Fruit fly (Drosophila melanogaster) whole organism, pupa: ENCODE measurements around the gene CG14968.

Experiments
- CG10348 ChIP-seq: fragments of 200-800 bp; sonication (Bioruptor generic); IDR thresholded peaks from 2 replicates; pipeline ENCODE4 v1.3.6; 2022; ENCODE audit warnings: missing biosample characterization, missing genetic modification characterization
- CG12605 ChIP-seq: fragments of 200-800 bp; sonication (Bioruptor generic); IDR thresholded peaks from 2 replicates; pipeline ENCODE4 v1.3.6; 2022; ENCODE audit warnings: missing biosample characterization, missing genetic modification characterization
- CG13204 ChIP-seq: fragments of 200-800 bp; sonication (Bioruptor generic); optimal IDR thresholded peaks from 2 replicates; lab custom pipeline; 2018; ENCODE audit warnings: missing biosample characterization, mild to moderate bottlenecking, missing genetic modification characterization, moderate library complexity
- CG14655 ChIP-seq: fragments of 200-800 bp; sonication (Bioruptor generic); optimal IDR thresholded peaks from 3 replicates; lab custom pipeline; 2017; ENCODE audit warnings: mild to moderate bottlenecking, missing biosample characterization, missing genetic modification reagents, missing genetic modification characterization
- CG15710 ChIP-seq: fragments of 200-800 bp; sonication (Bioruptor generic); optimal IDR thresholded peaks from 2 replicates; lab custom pipeline; 2018; ENCODE audit warnings: missing biosample characterization, mild to moderate bottlenecking, missing genetic modification characterization, moderate library complexity
- CG17806 ChIP-seq: fragments of 200-800 bp; sonication (Bioruptor generic); optimal IDR thresholded peaks from 2 replicates; lab custom pipeline; 2018; ENCODE audit warnings: missing biosample characterization, mild to moderate bottlenecking, missing genetic modification characterization, moderate library complexity
- CG32121 ChIP-seq: fragments of 200-800 bp; sonication (Bioruptor generic); IDR thresholded peaks from 2 replicates; pipeline ENCODE4 v1.3.6; 2022; ENCODE audit warnings: missing biosample characterization, missing genetic modification characterization
- CG34367 ChIP-seq: fragments of 200-800 bp; sonication (Bioruptor generic); optimal IDR thresholded peaks from 2 replicates; lab custom pipeline; 2018; ENCODE audit warnings: missing biosample characterization, mild to moderate bottlenecking, missing genetic modification characterization
- CG4496 ChIP-seq: fragments of 200-800 bp; sonication (Bioruptor generic); IDR thresholded peaks from 3 replicates; pipeline ENCODE4 v1.3.6; 2022; ENCODE audit warnings: missing biosample characterization, missing genetic modification characterization
- CG8159 ChIP-seq: fragments of 200-800 bp; sonication (Bioruptor generic); optimal IDR thresholded peaks from 3 replicates; lab custom pipeline; 2018; ENCODE audit warnings: missing biosample characterization, mild to moderate bottlenecking, missing genetic modification characterization, moderate library complexity
- CG8301 ChIP-seq: fragments of 200-800 bp; sonication (Bioruptor generic); optimal IDR thresholded peaks from 2 replicates; lab custom pipeline; 2018; ENCODE audit warnings: missing biosample characterization, mild to moderate bottlenecking, missing genetic modification characterization
- CG9948 ChIP-seq: fragments of 200-800 bp; sonication (Bioruptor generic); optimal IDR thresholded peaks from 2 replicates; lab custom pipeline; 2018; ENCODE audit warnings: missing biosample characterization, mild to moderate bottlenecking, missing genetic modification characterization, moderate library complexity
- D1 ChIP-seq: fragments of 200-800 bp; sonication (Bioruptor generic); optimal IDR thresholded peaks from 2 replicates; lab custom pipeline; 2018; ENCODE audit warnings: missing biosample characterization, mild to moderate bottlenecking, missing genetic modification characterization, moderate library complexity
- EcR ChIP-seq: fragments of 200-800 bp; sonication (Bioruptor generic); optimal IDR thresholded peaks from 3 replicates; lab custom pipeline; 2019; ENCODE audit warnings: missing biosample characterization, missing genetic modification characterization, mild to moderate bottlenecking, moderate library complexity, missing genetic modification reagents
- Ets98B ChIP-seq: fragments of 200-800 bp; sonication (Bioruptor generic); IDR thresholded peaks from 2 replicates; pipeline ENCODE4 v1.3.6; 2022; ENCODE audit warnings: missing biosample characterization, missing genetic modification characterization
- Pif1A ChIP-seq: fragments of 200-800 bp; sonication (Bioruptor generic); optimal IDR thresholded peaks from 3 replicates; lab custom pipeline; 2016; ENCODE audit warnings: missing biosample characterization, missing genetic modification characterization
- Pif1B ChIP-seq: fragments of 200-800 bp; sonication (Bioruptor generic); optimal IDR thresholded peaks from 3 replicates; lab custom pipeline; 2016; ENCODE audit warnings: missing biosample characterization, missing genetic modification characterization
- Snoo ChIP-seq: fragments of 200-800 bp; sonication (Bioruptor generic); optimal IDR thresholded peaks from 3 replicates; lab custom pipeline; 2017; ENCODE audit warnings: missing biosample characterization, mild to moderate bottlenecking, missing genetic modification characterization, inconsistent platforms
- fd96Ca ChIP-seq: fragments of 200-800 bp; sonication (Bioruptor generic); IDR thresholded peaks from 3 replicates; pipeline ENCODE4 v1.3.6; 2022; ENCODE audit warnings: missing biosample characterization, missing genetic modification characterization
- gl ChIP-seq: fragments of 200-800 bp; sonication (Bioruptor generic); optimal IDR thresholded peaks from 2 replicates; lab custom pipeline; 2018; ENCODE audit warnings: missing biosample characterization, mild to moderate bottlenecking, missing genetic modification characterization
- rn ChIP-seq: fragments of 200-800 bp; sonication (Bioruptor generic); IDR thresholded peaks from 2 replicates; pipeline ENCODE4 v1.3.6; 2022; ENCODE audit warnings: missing biosample characterization, missing genetic modification characterization

Gene CG14968

DNA sequence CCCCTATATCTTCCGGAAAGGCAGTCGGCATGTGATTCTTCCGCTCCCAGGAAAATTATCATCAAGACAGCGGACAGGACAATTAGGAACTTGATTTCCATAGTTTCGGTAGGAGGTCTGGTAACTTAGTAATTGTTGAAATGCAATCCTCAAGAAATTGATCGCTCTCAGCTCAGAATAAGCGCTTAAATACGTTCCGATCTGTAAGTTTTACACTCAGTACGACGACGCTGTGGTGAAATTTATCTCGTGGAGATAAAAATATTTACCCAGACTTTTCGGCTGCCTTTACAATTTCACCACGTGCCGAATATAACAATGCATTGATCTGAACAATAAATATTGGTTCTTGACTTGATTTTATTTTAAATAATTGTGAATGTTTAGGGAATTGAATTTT is 32.8 kb upstream of the CG14968 start, which contains the start of gene Drsl1:
Drsl1 (minus strand) TSS at position 101 of the 400 bp plus-strand sequence.
- TF ChIP-seq fd96Ca (GFP tag; lab: Robert Waterston, UW) (no peak), Ets98B (GFP tag; lab: Robert Waterston, UW) (no peak)

DNA sequence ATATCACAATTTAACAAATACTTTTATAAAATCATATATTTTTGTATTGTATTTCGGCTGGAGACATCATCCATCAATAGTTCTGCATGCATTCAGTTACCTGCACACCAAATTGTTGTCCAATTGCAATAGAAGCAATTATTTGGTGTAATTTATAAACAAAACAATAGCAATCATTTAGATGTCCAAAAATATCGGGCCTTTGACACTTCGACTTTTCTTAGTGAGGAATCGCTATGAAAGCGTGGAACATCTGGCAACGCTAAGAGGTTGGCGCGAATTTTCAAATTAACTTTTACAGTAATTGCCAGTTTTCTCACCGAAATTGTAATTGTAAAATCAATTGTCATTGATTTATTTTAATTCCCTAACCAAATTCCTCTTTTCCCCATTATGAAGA is 31.9 kb upstream of the CG14968 start, which contains the start of gene CG14969:
CG14969 (minus strand) TSS at position 195 of the 400 bp plus-strand sequence.
- TF ChIP-seq CG14655 (GFP tag; lab: Kevin White, UChicago) = no peak
- no peak for TF ChIP-seq CG4496 (GFP tag; lab: Robert Waterston, UW)
- TF ChIP-seq CG9948 = no peak
- no peak for TF ChIP-seq CG8301 (tag; lab: Kevin White, UChicago)
- no peak for TF ChIP-seq fd96Ca (GFP tag; lab: Robert Waterston, UW)
- TF ChIP-seq CG12605 = no peak

DNA sequence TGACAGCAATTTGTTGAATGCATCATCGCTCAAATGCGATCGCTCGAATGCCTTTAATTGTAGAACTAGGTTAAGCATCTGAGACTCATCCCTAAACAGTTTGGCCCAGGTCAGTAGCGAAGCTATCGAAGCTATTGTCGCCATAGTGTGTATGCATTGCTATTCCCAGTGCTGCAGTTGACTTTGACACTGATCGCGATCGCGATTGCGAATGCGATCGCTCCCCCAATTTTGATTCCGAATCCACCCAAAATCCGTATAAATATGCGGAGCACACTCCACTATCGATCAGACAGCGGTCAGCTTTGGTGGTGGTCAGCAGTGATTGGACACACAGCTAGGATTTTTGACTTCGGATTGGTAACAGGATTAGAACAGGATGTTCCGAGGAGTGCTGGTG is 26.9 kb upstream of the CG14968 start, which contains the start of gene CG14961:
CG14961 (plus strand) TSS at position 301 of the 400 bp plus-strand sequence.
- TF ChIP-seq D1 (tag; lab: Kevin White, UChicago) (no peak), gl (tag; lab: Kevin White, UChicago) (no peak), fd96Ca (GFP tag; lab: Robert Waterston, UW) (no peak), CG8159 (tag; lab: Kevin White, UChicago) (no peak), CG32121 (GFP tag; lab: Robert Waterston, UW) (no peak), CG17806 (tag; lab: Kevin White, UChicago) (no peak), CG10348 (GFP tag; lab: Robert Waterston, UW) (no peak), Pif1A (GFP tag; lab: Kevin White, UChicago) (no peak), rn (GFP tag; lab: Robert Waterston, UW) (no peak), CG14655 (GFP tag; lab: Kevin White, UChicago) (no peak), Snoo (tag; lab: Kevin White, UChicago) (no peak), CG15710 (tag; lab: Kevin White, UChicago) (no peak), CG4496 (GFP tag; lab: Robert Waterston, UW) (no peak), Pif1B (GFP tag; lab: Kevin White, UChicago) (no peak), CG34367 (tag; lab: Kevin White, UChicago) (no peak), Ets98B (GFP tag; lab: Robert Waterston, UW) (no peak), CG8301 (tag; lab: Kevin White, UChicago) (no peak), CG13204 (no peak), EcR (no peak)
- TF ChIP-seq, all 21 proteins: peak for 0

DNA sequence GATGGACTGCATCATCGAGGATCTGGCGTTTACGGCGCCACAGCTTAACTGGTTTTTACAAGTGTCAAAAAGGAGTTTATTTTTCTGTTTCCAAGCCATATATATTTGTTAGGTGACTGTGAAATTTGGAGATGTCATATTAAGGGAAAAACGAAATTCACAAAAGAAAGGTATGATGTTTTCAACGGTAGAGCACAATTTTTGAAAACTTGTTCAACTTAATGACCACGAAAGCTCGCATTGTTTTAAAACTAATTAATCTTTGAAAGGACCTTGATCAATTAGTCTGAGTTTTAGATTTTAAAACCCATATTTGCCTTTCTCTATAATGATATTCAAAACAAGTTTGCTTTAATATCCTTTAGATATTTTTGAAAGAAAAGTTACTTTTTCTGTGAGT is 25.9 kb upstream of the CG14968 start, which contains the start of gene Strip:
Strip (minus strand) TSS at position 101 of the 400 bp plus-strand sequence.
- no peak for TF ChIP-seq CG9948
- no peak for TF ChIP-seq Snoo (tag; lab: Kevin White, UChicago)
- no peak for TF ChIP-seq EcR
- TF ChIP-seq CG32121 (GFP tag; lab: Robert Waterston, UW) = no peak
- no peak for TF ChIP-seq Pif1A (GFP tag; lab: Kevin White, UChicago)
- no peak for TF ChIP-seq CG17806 (tag; lab: Kevin White, UChicago)
- no peak for TF ChIP-seq CG15710 (tag; lab: Kevin White, UChicago)
- TF ChIP-seq CG34367 (tag; lab: Kevin White, UChicago) = no peak
- TF ChIP-seq rn (GFP tag; lab: Robert Waterston, UW) = no peak
- TF ChIP-seq fd96Ca (GFP tag; lab: Robert Waterston, UW) = no peak
- no peak for TF ChIP-seq CG8301 (tag; lab: Kevin White, UChicago)
- TF ChIP-seq gl (tag; lab: Kevin White, UChicago) = no peak
- TF ChIP-seq Ets98B (GFP tag; lab: Robert Waterston, UW) = no peak
- TF ChIP-seq Pif1B (GFP tag; lab: Kevin White, UChicago) = no peak
- no peak for TF ChIP-seq CG8159 (tag; lab: Kevin White, UChicago)
- TF ChIP-seq CG10348 (GFP tag; lab: Robert Waterston, UW) = no peak
- TF ChIP-seq D1 (tag; lab: Kevin White, UChicago) = no peak
- no peak for TF ChIP-seq CG13204
- TF ChIP-seq CG12605 = no peak

DNA sequence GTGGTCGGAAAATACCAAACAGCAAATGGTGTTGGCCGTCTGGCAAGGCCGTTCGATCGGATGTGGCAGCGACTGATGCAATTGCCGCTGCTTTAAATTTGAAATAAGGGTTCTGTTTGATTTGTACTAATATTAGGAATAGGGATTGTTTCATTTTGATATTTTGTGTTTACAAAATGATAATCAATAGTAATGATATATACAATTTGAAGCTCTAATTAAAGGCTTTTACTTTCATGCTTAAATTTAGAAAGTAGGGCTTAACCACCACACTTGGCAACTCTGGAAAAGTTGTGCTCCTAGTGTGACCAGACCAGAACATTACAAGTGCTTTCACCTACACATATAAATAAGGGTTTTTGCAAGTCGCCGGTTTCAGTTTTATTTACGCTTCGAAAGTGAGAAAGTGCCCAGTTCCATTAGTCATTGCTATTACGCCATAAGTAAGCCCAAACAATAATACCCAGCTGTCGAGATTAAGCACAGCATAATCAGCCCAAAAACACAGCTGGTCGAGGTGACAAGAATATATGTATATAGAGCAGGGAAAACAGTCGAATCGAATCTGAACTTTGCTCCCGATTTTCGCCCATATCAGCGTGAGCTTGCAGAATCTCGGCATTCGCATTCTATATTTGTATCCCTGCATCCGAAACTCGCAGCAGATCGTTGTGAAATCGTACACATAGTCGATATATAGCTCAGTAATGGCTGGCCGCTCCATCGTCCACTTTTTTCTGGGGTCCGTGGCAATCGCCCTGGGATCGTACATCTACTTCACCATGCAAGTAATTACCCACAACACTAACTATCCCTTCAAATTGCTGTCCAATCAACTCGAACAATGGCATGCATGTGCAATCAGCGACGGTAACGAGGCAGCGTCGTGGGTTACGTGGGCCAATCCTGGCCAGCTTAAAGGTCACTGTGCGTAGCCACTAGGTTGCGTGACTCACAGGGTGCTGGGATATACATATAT is 23.3 kb upstream of the CG14968 start, which contains the start of gene Gtpx:
Gtpx (plus strand) TSS at position 341 of the 979 bp plus-strand sequence.
- TF ChIP-seq CG32121 (GFP tag; lab: Robert Waterston, UW) (no peak), gl (tag; lab: Kevin White, UChicago) (peak; percentile 67), CG8301 (tag; lab: Kevin White, UChicago) (peak; percentile 24), CG17806 (tag; lab: Kevin White, UChicago) (no peak), CG34367 (tag; lab: Kevin White, UChicago) (peak; percentile 40), EcR (no peak), CG14655 (GFP tag; lab: Kevin White, UChicago) (no peak), CG15710 (tag; lab: Kevin White, UChicago) (no peak), fd96Ca (GFP tag; lab: Robert Waterston, UW) (no peak), CG9948 (no peak), CG8159 (tag; lab: Kevin White, UChicago) (no peak), CG10348 (GFP tag; lab: Robert Waterston, UW) (no peak), Pif1B (GFP tag; lab: Kevin White, UChicago) (peak; percentile 17), Ets98B (GFP tag; lab: Robert Waterston, UW) (peak; percentile 38; the same call in 1 of the 2 replicates), D1 (tag; lab: Kevin White, UChicago) (no peak), Snoo (tag; lab: Kevin White, UChicago) (peak; percentile 4), rn (GFP tag; lab: Robert Waterston, UW) (no peak), Pif1A (GFP tag; lab: Kevin White, UChicago) (peak; percentile 40), CG12605 (no peak; the same call in 1 of the 2 replicates), CG4496 (GFP tag; lab: Robert Waterston, UW) (peak; percentile 48; the same call in 2 of the 3 replicates), CG13204 (no peak)
- TF ChIP-seq, all 21 proteins: peak for 8
